Worm (Caenorhabditis elegans): ENCODE data around the gene tmed-1.
A peak's percentile ranks its signal among the peaks of the same experiment; 100 is the strongest.

Gene tmed-1

DNA sequence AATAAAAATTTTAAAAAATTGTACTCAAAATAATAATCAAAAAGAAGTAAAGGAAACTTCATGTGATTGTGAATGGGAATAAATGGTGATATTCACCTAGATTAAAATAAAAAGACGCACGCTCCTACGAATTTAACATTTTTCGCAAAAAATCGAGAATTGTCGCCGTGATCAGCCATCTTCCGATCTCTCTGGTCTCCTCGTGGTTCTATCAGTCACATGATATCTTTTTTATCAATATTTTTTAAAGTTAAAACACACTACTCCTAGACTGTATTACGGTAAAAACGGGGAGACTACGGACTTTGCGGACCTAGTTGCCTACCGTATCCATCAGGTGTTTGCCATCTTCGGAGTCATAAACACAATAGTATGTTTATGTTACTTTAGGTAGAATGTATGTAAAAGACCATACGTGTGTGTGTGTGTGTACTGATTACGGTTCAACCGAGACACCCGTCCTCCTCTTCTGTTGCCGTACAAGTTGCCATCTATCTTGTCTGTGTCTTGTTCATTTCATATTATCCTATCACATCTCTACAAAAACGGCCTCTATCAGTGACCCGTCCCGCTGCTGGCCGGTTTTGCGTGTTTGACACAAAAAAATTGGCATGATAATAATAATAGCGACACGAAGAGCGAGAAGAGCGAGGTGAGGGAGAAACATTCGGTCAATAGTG is 31.3 kb downstream of the tmed-1 start, which contains the start of gene T12G3.2:
Gene T12G3.2 (minus strand): TSS at position 444 of the 680 bp plus-strand sequence.
- TF ChIP-seq nhr-12 (tag; optimal IDR thresholded peaks at IDR 0.05) (no peak), M03D4.4 (tag; optimal IDR thresholded peaks at IDR 0.05) (no peak), unc-120 (tag; optimal IDR thresholded peaks at IDR 0.05; ENCODE audit: poor library complexity, severe bottlenecking) (no peak), elt-3 (tag; optimal IDR thresholded peaks at IDR 0.05) (peak; percentile 19), unc-62 (GFP tag; optimal IDR thresholded peaks at IDR 0.05) (no peak)

DNA sequence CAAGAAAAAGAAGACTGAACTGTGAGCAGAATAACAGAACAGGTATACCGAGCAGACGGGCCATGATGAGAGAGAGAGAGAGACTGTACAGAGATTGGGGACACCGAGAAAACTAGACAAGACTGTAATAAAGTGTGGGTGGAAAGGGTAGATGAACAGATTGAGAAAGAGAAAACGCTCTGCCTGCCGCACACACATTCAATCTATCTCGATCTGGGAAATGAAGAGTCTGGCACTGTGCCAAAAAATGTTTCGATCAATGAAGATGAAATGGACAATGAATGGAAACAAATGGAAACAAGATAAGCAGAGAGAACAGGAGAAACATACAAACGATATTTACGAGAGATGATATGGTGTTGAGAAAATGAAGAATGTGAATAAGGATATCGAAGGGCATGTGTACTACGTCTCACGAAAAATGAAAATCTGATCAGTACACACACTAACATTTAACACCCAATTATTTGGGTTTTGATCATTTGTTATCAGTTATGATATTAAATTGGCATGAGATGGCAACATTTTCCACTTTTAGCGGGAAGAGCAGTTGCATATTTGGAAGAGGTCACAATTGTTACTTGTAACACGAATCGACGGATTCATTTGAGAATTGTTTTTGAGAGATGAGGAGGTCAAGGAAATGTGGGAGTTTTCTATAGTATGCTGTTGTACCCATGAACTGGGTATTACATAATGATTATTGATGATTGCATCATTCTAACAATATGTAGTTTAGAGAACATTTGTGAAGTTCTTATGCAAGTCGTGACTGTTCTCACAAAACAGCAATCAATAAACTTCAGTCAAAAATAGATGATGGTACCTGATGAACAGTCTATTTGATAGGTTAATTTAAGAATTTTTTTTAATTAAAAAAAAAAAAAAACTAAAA is 32.9 kb downstream of the tmed-1 start:
- TF ChIP-seq unc-120 (tag; optimal IDR thresholded peaks at IDR 0.05; ENCODE audit: poor library complexity, severe bottlenecking) (no peak), mep-1 (tag; optimal IDR thresholded peaks at IDR 0.05) (no peak), elt-1 (tag; optimal IDR thresholded peaks at IDR 0.05; ENCODE audit: borderline replicate concordance, insufficient read depth) (peak; percentile 42), hlh-1 (tag; optimal IDR thresholded peaks at IDR 0.05) (no peak), ham-2 (GFP tag; optimal IDR thresholded peaks at IDR 0.05) (no peak), ces-1 (GFP tag; optimal IDR thresholded peaks at IDR 0.05) (no peak), ceh-83 (GFP tag; optimal IDR thresholded peaks at IDR 0.05) (no peak), mls-2 (tag; optimal IDR thresholded peaks at IDR 0.05) (no peak), flh-1 (GFP tag; optimal IDR thresholded peaks at IDR 0.05) (no peak), mab-5 (tag; optimal IDR thresholded peaks at IDR 0.05) (no peak), bed-3 (GFP tag; optimal IDR thresholded peaks at IDR 0.05) (no peak), lin-13 (tag; optimal IDR thresholded peaks at IDR 0.05) (no peak), zip-8 (tag; optimal IDR thresholded peaks at IDR 0.05) (peak; percentile 84), pha-4 (tag; optimal IDR thresholded peaks at IDR 0.05) (no peak), nhr-2 (tag; optimal IDR thresholded peaks at IDR 0.05) (no peak), nhr-28 (tag; optimal IDR thresholded peaks at IDR 0.05) (no peak)

DNA sequence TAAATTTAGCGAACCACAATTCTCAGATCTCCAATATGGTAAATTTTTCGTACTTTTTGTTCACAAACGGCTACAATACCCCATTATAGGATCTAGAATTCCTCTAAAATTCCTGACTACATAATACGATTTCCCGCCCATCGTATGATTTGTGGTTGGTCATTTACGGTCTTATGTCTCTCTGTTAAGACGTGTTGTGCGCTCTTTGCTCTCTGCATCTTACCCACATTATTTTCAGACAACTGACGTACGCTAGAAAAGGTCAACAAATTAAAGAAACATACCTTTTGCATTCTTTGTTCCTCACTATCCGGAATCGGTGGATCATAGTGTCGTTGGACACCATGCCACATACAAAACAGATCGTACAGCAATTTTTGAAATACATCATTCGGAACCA is 34.9 kb downstream of the tmed-1 start:
- no peak for TF ChIP-seq ceh-43 (GFP tag; optimal IDR thresholded peaks at IDR 0.05)
- TF ChIP-seq mab-5 (tag; optimal IDR thresholded peaks at IDR 0.05): no peak
- TF ChIP-seq elt-3 (tag; optimal IDR thresholded peaks at IDR 0.05): no peak
- TF ChIP-seq snpc-4 (tag; optimal IDR thresholded peaks at IDR 0.05): no peak
- TF ChIP-seq lin-13 (tag; optimal IDR thresholded peaks at IDR 0.05): no peak
- no peak for TF ChIP-seq lsy-2 (tag; optimal IDR thresholded peaks at IDR 0.05)
- TF ChIP-seq sem-2 (GFP tag; optimal IDR thresholded peaks at IDR 0.05): no peak
- TF ChIP-seq sptf-1 (tag; optimal IDR thresholded peaks at IDR 0.05): no peak
- TF ChIP-seq nhr-12 (tag; optimal IDR thresholded peaks at IDR 0.05): no peak
- TF ChIP-seq bed-3 (GFP tag; optimal IDR thresholded peaks at IDR 0.05): no peak
- no peak for TF ChIP-seq M03D4.4 (tag; optimal IDR thresholded peaks at IDR 0.05)
- no peak for TF ChIP-seq unc-62 (GFP tag; optimal IDR thresholded peaks at IDR 0.05)

DNA sequence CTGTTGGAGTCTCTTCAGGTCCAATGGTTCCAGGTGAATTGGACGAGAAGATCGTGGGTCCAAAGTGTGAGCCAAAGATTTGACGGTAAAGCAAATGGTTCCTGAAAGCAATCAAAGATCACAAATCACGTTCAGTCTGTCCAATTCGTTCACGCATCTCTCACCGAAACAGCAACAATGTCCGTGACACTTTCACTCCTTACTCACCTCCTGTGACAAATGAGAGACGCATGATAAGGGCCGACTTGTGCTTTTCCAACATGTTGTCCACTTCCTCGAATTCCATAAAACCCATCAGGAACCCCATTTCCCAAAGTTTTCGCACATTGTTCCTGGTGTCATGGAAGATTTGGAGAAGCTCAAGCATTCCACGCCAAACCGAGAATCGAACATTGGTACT is 37.5 kb downstream of the tmed-1 start:
- no peak for TF ChIP-seq tbx-8 (GFP tag; optimal IDR thresholded peaks at IDR 0.05)

DNA sequence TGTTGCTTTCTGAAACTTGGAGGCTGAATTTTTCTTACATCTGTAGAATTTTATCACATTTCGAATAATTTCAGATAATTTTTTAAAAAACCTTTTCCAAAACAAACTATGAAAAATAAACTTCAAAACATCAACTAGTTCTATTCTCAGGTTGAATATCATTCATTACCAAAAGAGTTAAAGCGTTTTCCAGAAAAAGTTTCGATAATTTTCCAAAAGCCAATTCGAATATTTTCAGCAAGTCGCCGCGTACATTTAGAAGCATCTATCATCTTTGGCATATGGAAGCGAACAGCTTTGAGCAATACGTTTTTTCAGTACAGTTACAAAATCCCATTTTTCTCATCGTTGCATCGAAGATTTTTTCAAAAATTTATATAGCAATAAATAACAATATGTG is 41.0 kb downstream of the tmed-1 start:
- TF ChIP-seq elt-1 (tag; optimal IDR thresholded peaks at IDR 0.05; ENCODE audit: borderline replicate concordance, insufficient read depth): no peak
- no peak for TF ChIP-seq flh-1 (GFP tag; optimal IDR thresholded peaks at IDR 0.05)
- no peak for TF ChIP-seq ham-2 (GFP tag; optimal IDR thresholded peaks at IDR 0.05)
- no peak for TF ChIP-seq mab-5 (tag; optimal IDR thresholded peaks at IDR 0.05)
- no peak for TF ChIP-seq nhr-28 (tag; optimal IDR thresholded peaks at IDR 0.05)
- no peak for TF ChIP-seq nhr-12 (tag; optimal IDR thresholded peaks at IDR 0.05)

DNA sequence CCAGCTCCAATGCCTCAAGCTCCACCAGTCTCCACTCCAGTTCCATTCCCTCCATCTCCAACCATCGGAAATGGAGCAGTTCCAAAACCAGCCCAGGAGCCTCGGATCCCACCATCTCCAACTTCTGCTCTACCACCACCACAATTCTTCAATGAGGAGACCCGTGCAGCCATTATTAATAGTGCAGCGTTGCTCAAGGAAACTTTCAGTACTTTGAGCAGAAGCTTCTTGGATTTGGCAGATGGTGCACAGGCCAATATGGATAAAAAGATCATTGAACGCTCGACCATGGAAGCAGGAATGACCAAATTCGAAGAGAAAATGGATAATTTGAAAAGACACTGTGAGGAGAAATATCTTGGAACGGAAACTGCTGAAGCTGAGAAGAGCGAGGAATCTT is 42.5 kb downstream of the tmed-1 start:
- TF ChIP-seq mab-5 (tag; optimal IDR thresholded peaks at IDR 0.05): no peak
- no peak for TF ChIP-seq ceh-43 (GFP tag; optimal IDR thresholded peaks at IDR 0.05)
- no peak for TF ChIP-seq nhr-2 (tag; optimal IDR thresholded peaks at IDR 0.05)
- no peak for TF ChIP-seq sem-2 (GFP tag; optimal IDR thresholded peaks at IDR 0.05)
- no peak for TF ChIP-seq pha-4 (tag; optimal IDR thresholded peaks at IDR 0.05)

All from whole organism, mixed stage, embryonic.